Fruit fly (Drosophila melanogaster): ENCODE data around the gene CG10621.

DNA sequence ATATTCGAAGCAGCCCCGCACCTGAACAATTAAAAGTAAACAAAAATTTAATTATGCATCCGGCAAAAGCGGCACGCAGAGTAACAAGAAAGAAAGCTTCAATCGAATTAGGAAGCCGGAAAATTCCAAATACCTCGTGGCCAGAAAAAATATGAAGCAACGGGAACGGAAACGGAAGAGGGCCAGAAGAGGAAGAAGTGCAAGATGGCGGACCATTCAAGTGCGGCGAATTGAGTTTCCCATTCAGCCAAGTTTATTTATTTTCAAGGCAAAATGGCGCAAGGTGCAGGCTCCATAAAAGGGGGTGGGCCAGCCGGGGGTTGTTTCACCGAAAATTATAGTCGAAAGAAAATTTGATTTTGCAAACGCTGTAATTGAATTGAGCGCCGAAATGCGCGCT is 19.6 kb downstream of the CG10621 start:
- TF ChIP-seq OdsH (GFP tag; optimal IDR thresholded peaks at IDR 0.05) (no peak), Dfd (GFP tag; optimal IDR thresholded peaks at IDR 0.05) (no peak), CrebA (GFP tag; optimal IDR thresholded peaks at IDR 0.05; ENCODE audit: borderline replicate concordance) (no peak), psq (GFP tag; optimal IDR thresholded peaks at IDR 0.05) (no peak), N (GFP tag; optimal IDR thresholded peaks at IDR 0.05) (no peak), usp (GFP tag; optimal IDR thresholded peaks at IDR 0.05) (no peak), fru (GFP tag; optimal IDR thresholded peaks at IDR 0.05) (no peak), Hr78 (GFP tag; optimal IDR thresholded peaks at IDR 0.05) (no peak), dsf (GFP tag; optimal IDR thresholded peaks at IDR 0.05; ENCODE audit: borderline replicate concordance) (no peak)
